Fruit fly (Drosophila melanogaster): Measurements from ENCODE around the gene CG31464.
A peak's percentile ranks its signal among the peaks of the same experiment; 100 is the strongest.

CG31464 gene

DNA sequence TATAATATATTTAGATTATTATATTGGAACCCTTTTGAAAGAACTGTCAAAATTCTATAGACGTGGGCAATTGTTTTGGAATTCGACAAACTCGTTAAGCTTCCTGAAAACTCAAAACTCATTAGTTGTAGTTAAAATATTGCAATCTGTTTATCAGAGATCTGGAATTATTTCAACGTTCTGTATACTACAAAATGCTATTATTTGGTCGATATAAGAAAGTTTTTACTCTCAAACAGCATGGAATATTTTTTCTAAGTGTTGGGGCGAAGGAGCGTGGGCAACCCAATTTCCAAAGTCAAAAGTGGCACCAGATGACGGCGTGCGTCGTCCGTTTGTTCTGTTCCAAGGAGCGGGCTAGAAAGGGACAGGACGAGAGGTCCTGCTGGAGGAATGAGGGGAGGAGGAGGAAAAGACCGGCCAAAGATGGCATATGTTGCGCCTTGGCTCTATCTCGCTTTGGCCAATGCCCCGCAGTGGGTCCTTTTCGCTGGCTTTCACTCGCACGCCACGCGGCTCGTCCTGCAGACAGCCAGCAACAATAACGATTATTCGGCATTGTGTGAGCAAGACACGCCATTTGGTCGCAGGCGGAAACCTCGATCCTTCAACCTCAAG lies 5.2 kb upstream of the CG31464 start (continued):
- no peak for TF ChIP-seq CG12236 (GFP tag; optimal IDR thresholded peaks at IDR 0.05)
- TF ChIP-seq twi (tag; optimal IDR thresholded peaks at IDR 0.05) = peak; percentile 83
- TF ChIP-seq CG30431 (GFP tag; optimal IDR thresholded peaks at IDR 0.05) = no peak
- TF ChIP-seq lola (GFP tag; optimal IDR thresholded peaks at IDR 0.05) = peak in 1 of 3 experiments; percentile 11
- TF ChIP-seq CG10979 (tag; optimal IDR thresholded peaks at IDR 0.05) = peak; percentile 42
- peak; percentile 12 for TF ChIP-seq CG17829 (tag; optimal IDR thresholded peaks at IDR 0.05)

- TF ChIP-seq CG10267 (tag; optimal IDR thresholded peaks at IDR 0.05) (no peak), CG13775 (GFP tag; optimal IDR thresholded peaks at IDR 0.05) (no peak), Dref (GFP tag; IDR thresholded peaks at IDR 0.05) (peak; percentile 18; the same call in 1 of the 2 replicates), maf-S (GFP tag; optimal IDR thresholded peaks at IDR 0.05) (no peak), BEAF-32 (GFP tag; optimal IDR thresholded peaks at IDR 0.05) (no peak), Mrtf (GFP tag; IDR thresholded peaks at IDR 0.05) (no peak), sqz (GFP tag; optimal IDR thresholded peaks at IDR 0.05) (no peak), run (tag; optimal IDR thresholded peaks at IDR 0.05) (no peak)
Observed at dm6 chr3R:8287697-8288096, 3.3 kb upstream of the CG31464 start, which contains the start of gene Nazo. TSS of gene Nazo (plus strand) at chr3R:8287876.

DNA sequence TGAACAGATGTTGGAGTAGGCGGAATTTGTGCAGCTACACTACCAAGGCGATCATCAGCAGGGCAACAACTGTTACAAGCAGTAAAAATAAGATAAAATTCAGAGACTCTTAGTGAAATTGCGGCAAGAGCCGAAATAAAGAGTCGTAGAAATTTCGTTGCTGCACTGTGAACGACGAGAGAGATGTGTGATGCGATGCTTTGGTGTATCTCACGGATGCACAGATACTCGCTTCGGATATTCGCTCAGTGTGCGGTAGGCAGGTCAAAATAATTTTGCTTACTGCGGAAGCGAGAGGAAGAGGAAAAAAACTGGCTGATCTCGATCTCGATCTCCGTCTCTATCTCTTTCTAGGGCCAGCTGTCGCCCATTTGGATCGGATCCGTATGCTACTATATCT lies 2.2 kb upstream of the CG31464 start:
- TF ChIP-seq zf30C (GFP tag; optimal IDR thresholded peaks at IDR 0.05) (peak; percentile 92), lov (optimal IDR thresholded peaks at IDR 0.05) (no peak), lov (GFP tag; IDR thresholded peaks at IDR 0.05) (no peak), pho (GFP tag; optimal IDR thresholded peaks at IDR 0.05) (no peak), CG2199 (GFP tag; IDR thresholded peaks at IDR 0.05) (0 out of 3 replicates have a peak, but pooled peaks have one; percentile 38), Xrp1 (GFP tag; IDR thresholded peaks at IDR 0.05) (0 out of 2 replicates have a peak, but pooled peaks have one; percentile 13), CTCF (GFP tag; optimal IDR thresholded peaks at IDR 0.05) (no peak), aop (GFP tag; IDR thresholded peaks at IDR 0.05) (no peak), row (GFP tag; IDR thresholded peaks at IDR 0.05) (0 out of 3 replicates have a peak, but pooled peaks have one; percentile 28), prd (optimal IDR thresholded peaks at IDR 0.05) (no peak), prd (GFP tag; IDR thresholded peaks at IDR 0.05) (peak; percentile 27; the same call in 1 of the 3 replicates), vvl (GFP tag; IDR thresholded peaks at IDR 0.05) (0 out of 2 replicates have a peak, but pooled peaks have one; percentile 22), CG15269 (tag; optimal IDR thresholded peaks at IDR 0.05) (no peak), mam (GFP tag; optimal IDR thresholded peaks at IDR 0.05) (no peak), grn (GFP tag; optimal IDR thresholded peaks at IDR 0.05) (peak; percentile 25), amos (GFP tag; IDR thresholded peaks at IDR 0.05; ENCODE audit: partially characterized antibody) (peak; percentile 31; the same call in 1 of the 2 replicates), CG2889 (GFP tag; IDR thresholded peaks at IDR 0.05) (no peak), zfh1 (GFP tag; IDR thresholded peaks at IDR 0.05) (0 out of 3 replicates have a peak, but pooled peaks have one; percentile 6), usp (GFP tag; optimal IDR thresholded peaks at IDR 0.05) (no peak), tna (GFP tag; IDR thresholded peaks at IDR 0.05; ENCODE audit: partially characterized antibody) (no peak), Ptx1 (GFP tag; IDR thresholded peaks at IDR 0.05) (0 out of 2 replicates have a peak, but pooled peaks have one; percentile 14), twi (tag; optimal IDR thresholded peaks at IDR 0.05) (peak; percentile 88), CG4360 (GFP tag; IDR thresholded peaks at IDR 0.05) (no peak), en (GFP tag; optimal IDR thresholded peaks at IDR 0.05) (no peak), ato (GFP tag; IDR thresholded peaks at IDR 0.05; ENCODE audit: partially characterized antibody) (no peak), ci (GFP tag; IDR thresholded peaks at IDR 0.05) (peak; percentile 30; the same call in 1 of the 3 replicates), tap (tag; optimal IDR thresholded peaks at IDR 0.05) (no peak)
